Fruit fly (Drosophila melanogaster): Measurements from ENCODE around the gene Fhos.

Fhos gene

DNA sequence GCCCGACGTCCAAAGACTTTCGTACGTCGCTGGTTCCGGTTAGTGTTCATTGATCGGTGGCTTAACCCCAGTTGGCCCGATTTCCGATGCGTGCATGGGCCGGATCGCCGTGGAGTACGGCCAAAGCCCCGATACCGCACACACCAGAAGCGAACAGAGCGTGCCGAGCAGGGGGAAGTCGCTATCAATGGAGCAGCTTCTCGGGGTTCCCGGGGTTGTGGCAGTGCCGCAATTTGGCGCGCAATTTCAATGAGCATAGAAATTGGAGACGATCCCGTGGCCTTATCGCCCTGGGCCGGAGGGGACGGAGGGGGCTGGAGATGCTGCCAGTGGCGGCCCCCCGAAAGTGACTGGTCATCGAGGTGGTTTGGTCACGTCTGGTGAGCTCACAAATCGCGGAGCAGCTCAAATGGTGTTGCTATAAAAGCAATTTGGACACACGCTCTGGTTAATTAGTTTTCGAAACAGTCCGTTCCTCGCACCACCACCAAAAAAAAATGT lies 21.9 kb upstream of the Fhos start, which contains the start of gene Cp16:
Gene Cp16 (plus strand): TSS at position 451 of the 501 bp plus-strand sequence.
- TF ChIP-seq CTCF (optimal IDR thresholded peaks at IDR 0.05), result no peak
- no peak for TF ChIP-seq CG8478 (optimal IDR thresholded peaks at IDR 0.05)

DNA sequence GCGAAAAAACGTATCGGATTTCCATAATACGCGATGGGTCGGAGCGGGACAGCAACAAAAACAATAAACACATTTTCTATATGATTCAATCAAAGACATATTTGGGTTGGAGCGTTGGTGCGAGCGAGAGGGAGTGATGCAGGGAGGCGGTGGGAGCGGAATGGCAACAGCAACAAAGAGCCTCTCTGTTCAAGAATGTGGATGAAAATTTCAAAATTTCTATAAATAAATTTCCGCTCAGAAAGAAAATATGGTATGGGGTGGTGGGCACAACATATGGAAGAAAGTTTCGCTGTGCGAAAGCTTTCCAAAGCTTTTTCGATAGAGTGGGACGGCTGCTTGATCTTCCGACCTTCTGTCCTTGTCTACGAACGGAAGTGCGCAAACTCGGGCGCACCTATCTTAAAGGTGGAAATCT lies 12.4 kb upstream of the Fhos start:
- TF ChIP-seq CTCF (optimal IDR thresholded peaks at IDR 0.05), result no peak
- TF ChIP-seq CG8478 (optimal IDR thresholded peaks at IDR 0.05), result no peak

DNA sequence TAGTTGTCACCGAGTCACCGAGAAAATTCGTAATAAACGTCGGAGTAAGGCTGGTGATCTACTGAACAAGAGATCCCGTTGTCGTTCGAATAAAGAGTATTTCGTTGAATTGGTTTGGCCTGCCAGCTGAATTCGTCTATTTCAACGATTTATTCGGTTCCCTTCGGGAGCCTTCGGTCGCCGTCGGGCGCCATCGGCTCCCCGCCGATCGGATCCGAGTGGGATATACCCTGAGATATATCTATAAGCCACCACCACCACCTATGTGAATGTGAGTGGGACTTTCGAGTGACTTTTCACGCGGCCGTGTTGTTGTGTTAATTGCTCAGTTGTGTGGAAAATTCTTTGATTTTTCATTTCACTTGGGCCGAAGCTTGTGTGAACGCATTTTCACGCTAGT lies 8.2 kb upstream of the Fhos start, which contains the start of gene Prm:
Gene Prm (minus strand): TSS at position 101 of the 400 bp plus-strand sequence.
- no peak for TF ChIP-seq CTCF (optimal IDR thresholded peaks at IDR 0.05)
- TF ChIP-seq CG8478 (optimal IDR thresholded peaks at IDR 0.05), result no peak

DNA sequence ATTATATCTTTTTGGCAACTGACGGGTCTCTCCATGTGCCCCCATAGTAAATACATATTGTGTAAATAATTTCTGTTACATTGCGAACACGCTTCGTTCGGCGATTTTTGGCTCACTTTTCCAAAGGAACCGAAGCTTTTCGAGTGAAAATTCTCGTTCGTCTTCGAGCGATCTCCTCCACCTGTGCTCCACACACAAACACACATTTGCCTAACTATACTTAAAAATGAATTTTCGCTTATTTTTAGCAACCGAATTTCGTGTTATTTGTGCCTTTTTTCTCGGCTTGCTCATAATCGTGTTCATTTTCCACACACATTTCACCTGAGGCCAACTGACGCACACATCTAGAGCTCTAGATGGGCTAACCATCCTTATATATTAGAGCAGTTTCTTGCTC lies 6.9 kb upstream of the Fhos start:
- TF ChIP-seq CTCF (optimal IDR thresholded peaks at IDR 0.05) (no peak), CG8478 (optimal IDR thresholded peaks at IDR 0.05) (no peak)

DNA sequence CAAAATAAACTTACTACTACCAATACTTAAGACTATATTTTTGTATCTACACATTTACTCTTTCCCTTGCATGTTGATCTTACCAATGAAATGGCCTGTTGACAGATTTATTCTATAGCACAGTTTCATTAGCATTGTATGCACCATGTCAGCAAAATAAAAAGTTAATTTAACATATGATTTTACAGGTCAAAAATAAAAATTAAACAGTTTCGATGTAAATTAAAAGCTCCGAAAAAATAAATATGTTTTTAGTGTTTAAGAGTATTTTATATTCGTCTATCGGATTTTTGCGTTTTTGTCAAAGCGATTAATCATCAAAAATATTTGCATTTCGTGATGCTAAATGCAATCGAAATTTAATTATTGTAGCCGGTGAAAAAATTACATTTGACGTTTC lies 5.1 kb upstream of the Fhos start:
- TF ChIP-seq CTCF (optimal IDR thresholded peaks at IDR 0.05), result no peak

DNA sequence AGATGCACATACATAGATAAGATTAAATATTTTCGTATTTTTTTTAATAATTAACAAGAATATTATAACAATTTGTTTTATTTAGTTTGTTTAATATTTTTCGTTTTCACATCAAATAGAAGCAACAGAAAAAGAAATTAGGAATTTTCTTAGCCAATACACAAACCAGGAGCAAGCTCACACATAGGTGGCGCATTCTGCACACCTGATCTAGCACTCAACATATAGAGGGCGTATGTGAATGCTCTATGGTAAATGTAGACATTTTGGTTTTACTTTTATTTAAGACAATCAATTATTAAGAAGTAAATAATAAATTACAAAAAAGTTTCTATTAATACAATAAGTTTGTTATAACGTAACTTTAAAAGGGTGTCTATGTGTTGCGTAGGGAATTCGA lies 4.6 kb upstream of the Fhos start:
- TF ChIP-seq CTCF (optimal IDR thresholded peaks at IDR 0.05) (peak; percentile 85 to 98), CG8478 (optimal IDR thresholded peaks at IDR 0.05) (no peak)

DNA sequence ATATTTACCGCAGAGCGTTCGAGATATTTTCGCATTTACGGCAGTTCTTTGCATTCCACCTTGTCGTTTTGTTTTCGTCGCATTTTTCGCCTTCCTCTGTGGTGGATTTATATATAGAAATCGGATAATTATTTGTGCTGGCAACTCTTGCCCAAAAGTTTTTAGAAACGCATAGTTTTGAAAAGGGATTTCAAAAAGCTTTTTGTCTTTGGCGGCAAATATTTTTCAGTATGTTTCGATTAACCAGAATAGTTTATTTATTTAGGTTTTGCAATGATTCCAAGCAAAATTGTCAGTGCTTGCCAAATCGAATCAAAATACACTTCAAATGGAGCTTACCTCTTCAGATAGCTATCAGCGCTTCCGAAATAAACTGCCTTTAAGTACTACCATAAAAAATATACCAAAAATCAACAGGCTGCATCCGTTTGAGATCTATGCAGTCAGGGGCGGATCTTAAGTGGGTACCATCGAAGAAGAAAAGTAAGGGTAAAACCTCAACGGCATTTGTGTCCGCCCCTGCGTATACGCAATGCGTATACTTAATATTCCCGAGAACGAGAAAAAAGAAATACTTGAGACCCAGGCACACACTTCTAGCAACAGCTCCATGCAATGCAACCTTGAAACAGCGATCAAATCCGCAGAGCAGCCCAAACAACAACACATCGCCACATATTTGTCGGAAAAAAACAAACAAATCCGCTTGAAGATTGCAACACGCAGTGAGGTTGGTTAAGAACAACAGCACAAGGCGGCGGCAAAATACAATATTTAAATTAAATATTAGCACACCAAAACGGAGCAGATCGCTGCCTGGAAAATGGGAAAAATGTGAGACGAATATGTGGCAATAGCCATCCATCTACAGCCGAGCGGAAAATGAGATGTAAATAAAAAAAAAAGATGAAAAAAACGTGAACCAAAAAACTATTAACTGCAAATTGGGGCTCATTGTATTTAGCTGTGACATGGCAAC lies 3.5 kb upstream of the Fhos start, which contains the start of gene CG13306:
Gene CG13306 (minus strand): TSS at position 51 of the 979 bp plus-strand sequence.
- no peak for TF ChIP-seq CG8478 (optimal IDR thresholded peaks at IDR 0.05)
- TF ChIP-seq CTCF (optimal IDR thresholded peaks at IDR 0.05), result no peak

DNA sequence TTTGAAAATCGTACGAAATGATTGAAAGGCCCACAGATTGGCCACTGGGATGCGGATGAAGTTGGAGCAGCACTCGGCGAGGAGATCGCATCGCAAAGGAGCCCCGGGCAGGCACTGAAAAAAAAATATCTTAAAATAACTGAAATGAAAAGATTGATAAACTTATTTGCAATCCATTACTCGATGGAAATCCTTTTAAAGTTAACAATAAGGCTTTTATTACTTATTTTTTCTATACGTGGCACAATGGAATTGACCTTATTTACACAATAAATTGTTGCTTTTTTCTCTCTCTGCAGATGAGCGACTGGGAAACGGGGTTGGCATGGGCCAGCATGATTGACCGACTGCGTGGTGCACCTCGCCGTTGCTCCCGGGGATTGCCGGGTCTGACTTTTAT lies 2.2 kb upstream of the Fhos start:
- TF ChIP-seq CTCF (optimal IDR thresholded peaks at IDR 0.05) (no peak), CG8478 (optimal IDR thresholded peaks at IDR 0.05) (no peak)

DNA sequence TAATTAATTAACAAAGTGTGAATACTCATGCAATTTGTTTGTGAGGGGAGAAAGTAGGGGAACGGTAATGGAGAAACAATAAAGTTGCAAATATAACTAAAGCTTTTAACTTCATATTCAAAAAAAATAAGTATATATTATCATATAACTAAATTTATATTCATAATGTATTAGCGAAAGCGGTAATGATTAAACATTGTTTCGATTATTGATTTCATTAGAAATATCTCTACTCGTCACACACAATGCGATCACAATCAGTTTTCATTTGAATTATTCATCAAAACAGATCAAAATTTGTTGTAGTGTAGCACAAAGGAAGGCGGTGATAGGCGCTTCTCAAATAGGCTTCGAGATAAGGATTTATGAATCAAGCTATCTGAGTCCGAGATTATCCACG lies 2.3 kb downstream of the Fhos start, which contains the start of gene CG6576:
Gene CG6576 (plus strand): TSS at position 301 of the 400 bp plus-strand sequence.
- TF ChIP-seq CG8478 (optimal IDR thresholded peaks at IDR 0.05) (no peak), CTCF (optimal IDR thresholded peaks at IDR 0.05) (no peak)

DNA sequence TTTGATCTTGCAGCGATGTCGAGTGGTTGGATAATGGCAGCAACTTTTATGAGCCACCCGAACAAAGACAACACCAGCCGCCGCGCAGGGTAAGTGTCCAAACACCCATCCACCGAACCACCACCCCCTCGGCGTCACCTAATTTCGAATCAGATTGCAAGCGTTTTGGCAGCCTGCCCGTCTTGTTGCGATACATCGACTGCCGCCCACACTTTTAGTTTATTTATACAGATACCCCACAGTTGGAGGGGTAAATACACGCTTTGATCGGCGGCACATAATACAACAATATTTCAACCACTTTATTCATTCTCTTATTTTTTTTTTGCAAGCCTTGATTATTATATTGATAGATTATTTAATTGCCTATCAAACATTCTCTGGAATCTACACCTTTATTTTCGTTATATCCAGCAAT lies 9.6 kb downstream of the Fhos start:
- TF ChIP-seq CTCF (optimal IDR thresholded peaks at IDR 0.05) (no peak), CG8478 (optimal IDR thresholded peaks at IDR 0.05) (no peak)

DNA sequence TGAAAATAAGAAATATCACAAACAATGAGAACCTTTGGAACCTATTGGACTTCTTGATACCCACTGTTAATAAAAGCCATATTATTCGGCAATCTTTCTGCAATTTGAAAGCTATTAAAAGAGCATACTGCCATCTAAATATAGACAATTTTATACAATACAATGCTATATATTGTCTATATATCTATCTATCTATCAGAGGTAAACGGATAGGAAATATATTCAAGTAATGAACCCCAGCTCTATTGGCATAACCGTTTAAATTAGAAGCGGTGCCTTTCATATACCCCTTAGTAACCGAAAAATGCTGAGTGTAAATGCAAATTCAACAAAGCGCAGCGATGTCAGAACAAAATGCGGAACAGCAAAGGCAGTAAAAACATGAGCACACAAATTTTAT lies 10.4 kb downstream of the Fhos start:
- TF ChIP-seq CTCF (optimal IDR thresholded peaks at IDR 0.05) (no peak), CG8478 (optimal IDR thresholded peaks at IDR 0.05) (no peak)

DNA sequence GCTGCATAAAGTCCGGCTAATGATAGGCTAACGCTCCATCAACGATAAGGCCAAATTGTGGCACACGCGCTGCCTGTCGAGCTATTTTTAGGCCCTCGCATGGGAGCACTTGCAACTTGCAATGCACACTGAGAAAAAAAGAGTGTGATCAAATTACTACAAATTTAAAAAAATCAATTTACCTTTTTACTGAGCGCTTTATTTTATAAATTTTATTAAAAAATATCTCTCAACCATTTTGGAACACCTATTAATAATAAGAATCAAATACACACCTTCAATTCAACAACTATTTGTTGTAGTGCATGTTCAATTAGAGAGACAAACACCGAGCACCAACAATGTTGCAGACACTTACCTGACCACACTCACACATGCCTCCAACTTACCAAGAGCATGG lies 12.1 kb downstream of the Fhos start:
- TF ChIP-seq CTCF (optimal IDR thresholded peaks at IDR 0.05) (no peak), CG8478 (optimal IDR thresholded peaks at IDR 0.05) (no peak)

DNA sequence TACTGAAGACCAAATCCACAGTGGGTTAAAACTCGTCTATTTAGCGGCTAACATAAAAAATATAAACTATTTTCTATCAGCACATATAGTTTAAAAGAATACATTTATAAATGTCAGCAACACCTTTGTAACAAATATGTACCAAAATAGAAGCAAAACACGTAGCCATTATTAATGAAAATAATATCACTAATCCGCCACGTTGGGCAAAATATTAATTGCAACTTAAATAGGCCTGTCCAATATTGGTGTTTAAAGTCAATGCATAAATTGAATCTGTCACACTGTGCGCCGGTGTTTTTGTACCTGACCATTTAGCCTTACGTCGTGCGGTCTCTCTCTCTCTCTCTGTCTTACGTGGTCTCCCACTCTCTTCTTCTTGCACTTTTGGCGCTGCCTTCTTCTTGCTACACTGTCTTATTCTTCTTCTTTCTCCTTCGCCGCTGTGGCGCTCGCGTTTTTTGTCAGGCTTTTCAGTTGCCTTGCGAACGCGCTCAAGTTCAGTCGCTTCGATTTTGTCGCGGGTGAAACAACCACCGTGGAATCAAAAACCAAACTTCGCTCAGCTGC lies 12.6 kb downstream of the Fhos start:
- no peak for TF ChIP-seq CG8478 (optimal IDR thresholded peaks at IDR 0.05)
- TF ChIP-seq CTCF (optimal IDR thresholded peaks at IDR 0.05), result no peak

DNA sequence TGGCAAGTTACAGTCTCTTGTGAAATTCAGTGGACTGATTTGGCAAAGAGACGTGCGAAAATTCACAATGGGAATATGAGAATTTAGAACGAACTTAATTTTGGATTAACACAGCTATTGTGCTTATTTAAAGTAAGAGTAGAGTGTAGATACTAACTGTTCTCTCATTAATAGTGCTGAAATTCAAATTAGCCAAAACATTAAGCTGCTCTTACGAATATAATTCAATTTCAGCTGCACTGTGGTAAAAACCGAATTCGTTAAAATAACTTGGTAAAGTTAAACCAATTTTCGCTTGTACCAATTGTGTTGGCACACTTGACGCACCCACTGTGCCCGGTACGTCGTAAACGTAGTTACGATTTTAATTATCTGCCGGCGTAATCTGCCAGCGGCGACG lies 14.5 kb downstream of the Fhos start:
- no peak for TF ChIP-seq CG8478 (optimal IDR thresholded peaks at IDR 0.05)
- TF ChIP-seq CTCF (optimal IDR thresholded peaks at IDR 0.05), result no peak

DNA sequence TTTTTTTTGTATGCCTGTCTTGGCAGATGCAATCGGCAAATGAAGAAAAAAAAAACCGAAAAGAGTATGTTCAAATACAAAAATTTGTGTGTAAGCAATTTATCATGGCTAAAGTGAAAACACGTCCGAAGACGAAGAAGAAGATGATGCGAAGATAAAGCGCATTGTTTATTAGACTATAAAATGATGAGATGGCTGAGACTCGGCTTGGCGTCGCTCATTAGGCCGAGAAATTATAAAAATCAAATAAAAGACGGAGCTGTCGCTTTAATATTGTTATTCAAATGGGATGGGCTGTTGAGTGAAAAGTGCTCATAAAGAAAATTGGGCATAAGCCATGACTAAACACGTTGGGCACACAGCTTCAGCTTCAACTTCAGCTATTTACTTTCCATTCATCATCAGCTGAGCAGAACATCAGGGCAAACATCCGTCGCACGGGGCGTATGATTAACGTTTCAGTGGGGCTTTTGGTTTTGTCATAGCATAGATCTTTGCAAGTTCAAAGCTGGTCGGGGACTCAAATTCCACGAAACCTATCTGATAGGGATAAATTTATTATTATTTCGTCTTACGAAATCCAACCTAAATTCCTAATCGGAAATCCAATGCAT lies 17.3 kb downstream of the Fhos start:
- TF ChIP-seq CTCF (optimal IDR thresholded peaks at IDR 0.05) (no peak), CG8478 (optimal IDR thresholded peaks at IDR 0.05) (no peak)

All from S2 (cell line).